Fruit fly (Drosophila melanogaster) whole organism, embryonic: ENCODE measurements around the gene Ste12DOR.

ENCODE experiments used
- BEAF-32 ChIP-seq: fragments of 200-800 bp; sonication (Bioruptor generic); optimal IDR thresholded peaks from 3 replicates; lab custom pipeline; 2017; ENCODE audit warnings: missing biosample characterization, missing genetic modification characterization, mild to moderate bottlenecking, moderate library complexity, missing genetic modification reagents
- Bgb ChIP-seq: fragments of 200-800 bp; sonication (Bioruptor generic); IDR thresholded peaks from 2 replicates; pipeline ENCODE4 v1.3.6; 2022; ENCODE audit warnings: missing biosample characterization, missing genetic modification characterization; ENCODE audit not compliant: partially characterized antibody
- CG10366 ChIP-seq: fragments of 200-800 bp; sonication (Bioruptor generic); IDR thresholded peaks from 2 replicates; pipeline ENCODE4 v1.3.6; 2022; ENCODE audit warnings: missing biosample characterization, missing genetic modification characterization
- Drgx ChIP-seq: fragments of 200-800 bp; sonication (Bioruptor generic); IDR thresholded peaks from 2 replicates; pipeline ENCODE4 v1.3.6; 2022; ENCODE audit warnings: missing biosample characterization, missing genetic modification characterization
- NK7.1 ChIP-seq: fragments of 200-800 bp; sonication (Bioruptor generic); optimal IDR thresholded peaks from 3 replicates; lab custom pipeline; 2016; ENCODE audit warnings: missing biosample characterization, missing genetic modification characterization
- aop ChIP-seq: fragments of 200-800 bp; sonication (Bioruptor generic); IDR thresholded peaks from 2 replicates; pipeline ENCODE4 v1.3.6; 2022; ENCODE audit warnings: missing biosample characterization, missing genetic modification characterization
- cas ChIP-seq: fragments of 200-800 bp; sonication (Bioruptor generic); IDR thresholded peaks from 2 replicates; pipeline ENCODE4 v1.3.6; 2022; ENCODE audit warnings: missing biosample characterization, missing genetic modification characterization
- eve ChIP-seq, 2 experiments: fragments of >200 bp; optimal IDR thresholded peaks; 2 replicates each; lab custom pipeline; 2017; ENCODE audit warnings: missing biosample characterization in 2 of 2, missing genetic modification characterization in 2 of 2
- fd64A ChIP-seq: fragments of 200-800 bp; sonication (Bioruptor generic); optimal IDR thresholded peaks from 3 replicates; lab custom pipeline; 2018; ENCODE audit warnings: missing biosample characterization, mild to moderate bottlenecking, missing genetic modification characterization
- kah ChIP-seq: fragments of 200-800 bp; sonication (Bioruptor generic); optimal IDR thresholded peaks from 2 replicates; lab custom pipeline; 2018; ENCODE audit warnings: missing biosample characterization, mild to moderate bottlenecking, missing genetic modification characterization
- pzg ChIP-seq: fragments of 200-800 bp; sonication (Bioruptor generic); optimal IDR thresholded peaks from 3 replicates; lab custom pipeline; 2018; ENCODE audit warnings: missing biosample characterization, mild to moderate bottlenecking, missing genetic modification characterization, moderate library complexity

- no peak for TF ChIP-seq eve (GFP tag; optimal IDR thresholded peaks at IDR 0.05; lab: Kevin White, UChicago)
- no peak for TF ChIP-seq BEAF-32 (GFP tag; lab: Kevin White, UChicago)
- TF ChIP-seq fd64A: no peak
- TF ChIP-seq cas (GFP tag; lab: Robert Waterston, UW): no peak
- TF ChIP-seq pzg: no peak
- no peak for TF ChIP-seq Drgx (GFP tag; lab: Robert Waterston, UW)
- no peak for TF ChIP-seq kah (GFP tag; lab: Kevin White, UChicago)
- TF ChIP-seq NK7.1 (GFP tag; lab: Kevin White, UChicago): no peak
- no peak for TF ChIP-seq Bgb (GFP tag; lab: Robert Waterston, UW)
- no peak for TF ChIP-seq CG10366 (GFP tag; lab: Robert Waterston, UW)
- no peak for TF ChIP-seq aop (GFP tag; lab: Robert Waterston, UW)
These were observed 19.7 kb upstream of the Ste12DOR start for dm6 chrX:13980271-13980670.
